Fruit fly (Drosophila melanogaster): Measurements from ENCODE around the gene kumpel.

Gene kumpel

DNA sequence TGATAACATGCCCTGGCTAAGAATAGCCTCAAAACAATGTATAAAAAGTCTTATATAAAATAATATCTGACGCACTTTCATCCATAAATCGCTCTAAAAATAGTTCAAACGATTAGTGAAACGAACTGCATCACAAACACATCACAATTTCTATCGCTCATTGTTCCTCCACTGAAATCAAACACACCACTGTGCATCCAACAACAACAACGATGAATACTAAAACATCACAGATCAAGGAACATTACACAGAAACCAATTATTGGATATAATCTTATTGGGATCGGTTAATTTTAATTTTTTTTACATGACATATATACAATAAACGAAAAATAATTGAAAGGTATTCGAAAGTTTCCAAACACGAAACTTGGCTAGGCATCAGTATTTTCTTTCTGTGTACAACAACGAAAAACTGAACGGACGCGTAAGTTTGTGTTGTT lies 27.5 kb upstream of the kumpel start (continued):
- TF ChIP-seq CG15269 (tag; optimal IDR thresholded peaks at IDR 0.05) (peak; percentile 85), yki (optimal IDR thresholded peaks at IDR 0.05) (no peak), CG4730 (GFP tag; IDR thresholded peaks at IDR 0.05) (peak; percentile 74), CG9817 (tag; optimal IDR thresholded peaks at IDR 0.05) (peak; percentile 68), CG3163 (GFP tag; optimal IDR thresholded peaks at IDR 0.05) (no peak), ems (GFP tag; optimal IDR thresholded peaks at IDR 0.05) (peak; percentile 50), CG8359 (GFP tag; optimal IDR thresholded peaks at IDR 0.05; ENCODE audit: borderline replicate concordance) (peak; percentile 59), dimm (GFP tag; IDR thresholded peaks at IDR 0.05) (peak; percentile 70), NK7.1 (GFP tag; optimal IDR thresholded peaks at IDR 0.05) (peak; percentile 60), twi (tag; optimal IDR thresholded peaks at IDR 0.05) (peak; percentile 64), hkb (optimal IDR thresholded peaks at IDR 0.05) (no peak), hkb (GFP tag; IDR thresholded peaks at IDR 0.05) (peak; percentile 87), repo (GFP tag; optimal IDR thresholded peaks at IDR 0.05) (peak; percentile 5), danr (GFP tag; IDR thresholded peaks at IDR 0.05) (no peak), CG12942 (GFP tag; optimal IDR thresholded peaks at IDR 0.05) (peak; percentile 64), CG1602 (GFP tag; optimal IDR thresholded peaks at IDR 0.05) (peak; percentile 71), gsb (GFP tag; IDR thresholded peaks at IDR 0.05) (peak; percentile 58; the same call in 1 of the 2 replicates), Ravus (GFP tag; IDR thresholded peaks at IDR 0.05) (peak; percentile 16; the same call in 1 of the 2 replicates), dan (GFP tag; IDR thresholded peaks at IDR 0.05) (no peak), Xbp1 (GFP tag; optimal IDR thresholded peaks at IDR 0.05) (peak; percentile 84), gcm2 (GFP tag; optimal IDR thresholded peaks at IDR 0.05) (peak; percentile 54), GATAe (GFP tag; conservative IDR thresholded peaks at IDR 0.05) (no peak; the same call in 1 of the 2 replicates), mam (GFP tag; optimal IDR thresholded peaks at IDR 0.05) (peak; percentile 68), Asciz (GFP tag; optimal IDR thresholded peaks at IDR 0.05) (peak; percentile 74), gro (GFP tag; optimal IDR thresholded peaks at IDR 0.05) (peak; percentile 34), fd3F (GFP tag; optimal IDR thresholded peaks at IDR 0.05) (peak; percentile 61), Elba2 (GFP tag; optimal IDR thresholded peaks at IDR 0.05) (no peak), CG10565 (GFP tag; optimal IDR thresholded peaks at IDR 0.05) (no peak), Dip3 (GFP tag; optimal IDR thresholded peaks at IDR 0.05) (peak; percentile 64), CkIIα-i1 (GFP tag; IDR thresholded peaks at IDR 0.05) (no peak), H2.0 (GFP tag; IDR thresholded peaks at IDR 0.05) (peak; percentile 78), dmrt99B (tag; optimal IDR thresholded peaks at IDR 0.05) (peak; percentile 90), CG18764 (GFP tag; optimal IDR thresholded peaks at IDR 0.05) (peak; percentile 53), CG6683 (GFP tag; optimal IDR thresholded peaks at IDR 0.05) (peak; percentile 51), CG17568 (GFP tag; optimal IDR thresholded peaks at IDR 0.05) (peak; percentile 54), nmo (GFP tag; optimal IDR thresholded peaks at IDR 0.05) (peak; percentile 88), H15 (GFP tag; IDR thresholded peaks at IDR 0.05) (no peak; the same call in 2 of the 3 replicates), Lim3 (GFP tag; IDR thresholded peaks at IDR 0.05) (no peak), esg (GFP tag; conservative IDR thresholded peaks at IDR 0.05) (peak; percentile 66), CG2116 (GFP tag; optimal IDR thresholded peaks at IDR 0.05) (peak; percentile 21), YL-1 (GFP tag; optimal IDR thresholded peaks at IDR 0.05) (peak; percentile 1), inv (GFP tag; IDR thresholded peaks at IDR 0.05; ENCODE audit: partially characterized antibody) (no peak), CG2199 (GFP tag; IDR thresholded peaks at IDR 0.05) (0 out of 3 replicates have a peak, but pooled peaks have one; percentile 61), CG34422 (GFP tag; IDR thresholded peaks at IDR 0.05) (no peak; the same call in 2 of the 3 replicates), slp2 (GFP tag; optimal IDR thresholded peaks at IDR 0.05) (peak; percentile 67), sisA (GFP tag; IDR thresholded peaks at IDR 0.05) (peak; percentile 81; the same call in 1 of the 2 replicates), CG7987 (GFP tag; optimal IDR thresholded peaks at IDR 0.05) (peak; percentile 61), odd (GFP tag; optimal IDR thresholded peaks at IDR 0.05) (peak; percentile 37), phol (tag; optimal IDR thresholded peaks at IDR 0.05) (peak; percentile 86), vvl (GFP tag; IDR thresholded peaks at IDR 0.05) (peak; percentile 91), CG31224 (GFP tag; IDR thresholded peaks at IDR 0.05) (no peak), CG1792 (GFP tag; optimal IDR thresholded peaks at IDR 0.05) (peak; percentile 72)

Data from whole organism, embryonic.